Fruit fly (Drosophila melanogaster): ENCODE results near the gene CG10366.

CG10366 gene

DNA sequence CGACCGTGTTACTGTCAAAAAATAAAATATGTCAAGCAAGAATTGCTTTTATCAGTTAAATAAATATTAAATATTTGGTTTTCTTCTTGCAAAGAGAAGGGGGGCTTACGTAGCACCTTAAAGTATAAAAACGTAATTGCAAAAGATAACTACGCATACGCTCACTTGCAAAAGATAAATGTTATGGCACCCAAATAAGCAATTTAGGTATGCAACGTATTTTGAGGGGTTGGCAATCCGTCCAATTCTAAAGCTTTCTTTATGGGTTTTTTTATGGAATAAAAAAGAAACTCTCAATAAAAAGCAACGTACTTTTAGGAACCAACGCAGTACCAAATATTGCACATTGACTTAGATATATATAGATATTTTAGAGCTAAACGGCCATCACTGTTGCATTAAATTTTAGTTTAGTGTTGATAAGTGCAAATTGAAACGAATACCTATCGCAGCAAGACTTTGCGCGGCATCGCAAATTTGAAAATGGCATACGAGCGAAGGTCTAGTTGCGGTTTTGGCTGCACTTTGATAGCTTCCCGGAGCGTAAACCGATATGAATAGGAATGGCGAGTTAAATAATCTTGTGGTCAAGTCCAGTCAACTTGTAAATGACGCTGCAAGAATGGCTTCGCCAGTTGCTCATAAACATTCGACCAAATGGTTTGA is 18.7 kb upstream of the CG10366 start, which contains the start of gene CG13077 (continued):
- TF ChIP-seq Dbx (GFP tag; IDR thresholded peaks at IDR 0.05): no peak
- no peak for TF ChIP-seq kni (GFP tag; optimal IDR thresholded peaks at IDR 0.05)
- peak; percentile 76 for TF ChIP-seq E2f2 (GFP tag; IDR thresholded peaks at IDR 0.05)
- TF ChIP-seq CG11504 (tag; optimal IDR thresholded peaks at IDR 0.05): no peak
- no peak for TF ChIP-seq CG31365 (tag; optimal IDR thresholded peaks at IDR 0.05)
- TF ChIP-seq CG9876 (GFP tag; optimal IDR thresholded peaks at IDR 0.05): no peak
- TF ChIP-seq tup (GFP tag; optimal IDR thresholded peaks at IDR 0.05): no peak
- TF ChIP-seq D (optimal IDR thresholded peaks at IDR 0.05): no peak
- no peak for TF ChIP-seq D (GFP tag; optimal IDR thresholded peaks at IDR 0.05)
- TF ChIP-seq Pdp1 (GFP tag; optimal IDR thresholded peaks at IDR 0.05): no peak
- TF ChIP-seq Atf6 (GFP tag; IDR thresholded peaks at IDR 0.05): no peak
- TF ChIP-seq kay (GFP tag; optimal IDR thresholded peaks at IDR 0.05): no peak
- TF ChIP-seq CG10654 (GFP tag; optimal IDR thresholded peaks at IDR 0.05): no peak
- TF ChIP-seq amos (GFP tag; IDR thresholded peaks at IDR 0.05; ENCODE audit: partially characterized antibody): peak; percentile 40; the same call in 1 of the 2 replicates

DNA sequence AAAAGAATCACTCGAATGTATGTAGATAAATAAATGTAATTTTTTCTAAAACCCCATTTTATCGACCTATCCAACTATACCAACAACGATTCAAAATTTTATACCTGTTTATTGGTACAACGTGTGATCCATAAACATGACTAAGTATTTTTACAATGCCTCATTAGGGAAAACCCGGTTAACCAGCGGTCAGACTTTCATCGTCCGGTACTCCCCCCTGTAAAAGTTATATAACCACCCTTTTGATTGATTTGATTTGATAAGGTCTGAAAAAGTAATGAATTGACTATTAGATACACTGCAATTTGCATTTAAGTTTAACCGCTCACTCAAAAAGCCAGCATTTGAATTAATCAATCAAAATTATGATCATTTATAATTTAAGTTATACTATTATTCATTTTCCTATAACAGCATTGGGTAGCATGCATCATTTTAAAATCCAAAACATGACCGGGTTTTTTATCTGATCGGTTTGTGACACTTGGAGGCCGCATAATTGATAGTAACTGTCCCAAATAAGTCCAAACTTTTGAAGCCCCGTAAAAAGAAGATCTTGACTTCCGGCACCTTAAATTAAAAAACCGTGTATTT is 16.6 kb upstream of the CG10366 start:
- TF ChIP-seq lab (GFP tag; optimal IDR thresholded peaks at IDR 0.05) (peak; percentile 69), Pdp1 (GFP tag; optimal IDR thresholded peaks at IDR 0.05) (peak in 1 of 2 experiments; percentile 93), D19A (tag; optimal IDR thresholded peaks at IDR 0.05) (peak; percentile 63), sens (GFP tag) (peak; percentile 16), sc (optimal IDR thresholded peaks at IDR 0.05) (no peak), sc (GFP tag; optimal IDR thresholded peaks at IDR 0.05) (no peak), psq (GFP tag; optimal IDR thresholded peaks at IDR 0.05) (no peak)

DNA sequence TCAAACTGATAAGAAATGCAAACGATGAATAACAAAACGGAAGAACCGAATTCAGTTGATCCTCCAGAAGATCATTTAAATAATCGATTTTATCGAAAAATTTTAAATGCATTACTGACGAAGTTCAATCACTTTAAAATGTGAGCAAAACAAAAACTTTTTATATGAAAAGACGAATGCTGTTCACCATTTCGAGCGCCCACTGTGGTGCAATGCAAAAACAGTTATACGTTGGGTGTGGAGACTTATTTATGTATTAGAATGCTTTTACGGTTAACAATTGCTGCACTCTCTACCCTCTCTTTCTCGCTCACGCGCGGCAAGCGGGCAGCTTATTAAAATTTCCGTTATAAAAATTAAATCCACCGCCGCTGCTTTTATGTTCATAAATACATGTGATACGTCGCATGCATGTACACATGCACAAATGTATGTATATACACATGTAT is 13.2 kb upstream of the CG10366 start:
- TF ChIP-seq toy (GFP tag; IDR thresholded peaks at IDR 0.05) (no peak), CG15269 (tag; optimal IDR thresholded peaks at IDR 0.05) (no peak), corto (GFP tag; optimal IDR thresholded peaks at IDR 0.05) (no peak), CG6791 (GFP tag; IDR thresholded peaks at IDR 0.05; ENCODE audit: partially characterized antibody) (no peak), Dad (GFP tag; optimal IDR thresholded peaks at IDR 0.05) (no peak), ind (GFP tag; optimal IDR thresholded peaks at IDR 0.05) (no peak), row (GFP tag; IDR thresholded peaks at IDR 0.05) (0 out of 3 replicates have a peak, but pooled peaks have one; percentile 12), CG10431 (GFP tag; optimal IDR thresholded peaks at IDR 0.05) (no peak), CG30020 (tag; optimal IDR thresholded peaks at IDR 0.05) (no peak), CG9437 (GFP tag; optimal IDR thresholded peaks at IDR 0.05) (no peak), klu (GFP tag; IDR thresholded peaks at IDR 0.05) (no peak), sug (tag; optimal IDR thresholded peaks at IDR 0.05) (no peak), kay (GFP tag; optimal IDR thresholded peaks at IDR 0.05) (no peak), kni (GFP tag; optimal IDR thresholded peaks at IDR 0.05) (peak; percentile 36), Awh (GFP tag; IDR thresholded peaks at IDR 0.05) (no peak), CG13894 (tag; optimal IDR thresholded peaks at IDR 0.05) (no peak), CG2678 (tag; optimal IDR thresholded peaks at IDR 0.05) (no peak), Ptx1 (GFP tag; IDR thresholded peaks at IDR 0.05) (no peak), CG32532 (GFP tag; IDR thresholded peaks at IDR 0.05) (no peak), CG4617 (GFP tag; optimal IDR thresholded peaks at IDR 0.05; ENCODE audit: borderline replicate concordance) (no peak), ash1 (GFP tag; optimal IDR thresholded peaks at IDR 0.05) (no peak), GATAe (GFP tag; conservative IDR thresholded peaks at IDR 0.05) (no peak), CG8359 (GFP tag; optimal IDR thresholded peaks at IDR 0.05; ENCODE audit: borderline replicate concordance) (no peak), tin (GFP tag; optimal IDR thresholded peaks at IDR 0.05) (no peak), CG14014 (GFP tag; IDR thresholded peaks at IDR 0.05) (no peak), CG42726 (GFP tag; IDR thresholded peaks at IDR 0.05; ENCODE audit: partially characterized antibody) (no peak), grau (tag; optimal IDR thresholded peaks at IDR 0.05) (peak; percentile 74), CG30431 (GFP tag; optimal IDR thresholded peaks at IDR 0.05) (no peak), CG13624 (GFP tag; optimal IDR thresholded peaks at IDR 0.05) (no peak)

Measured in whole organism, embryonic.